Fruit fly (Drosophila melanogaster): ENCODE data around the gene mib1.

The mib1 gene

dm6 chr3L:16013198-16013982, 1.8 kb upstream of the mib1 start:
- TF ChIP-seq CG13204 (GFP tag; optimal IDR thresholded peaks at IDR 0.05): no peak
- TF ChIP-seq Snoo (tag; optimal IDR thresholded peaks at IDR 0.05): no peak
- TF ChIP-seq D1 (tag; optimal IDR thresholded peaks at IDR 0.05): no peak
- peak; percentile 34 for TF ChIP-seq CG9948 (tag; optimal IDR thresholded peaks at IDR 0.05)
- TF ChIP-seq Pif1A (GFP tag; optimal IDR thresholded peaks at IDR 0.05): no peak
- no peak for TF ChIP-seq EcR (GFP tag; optimal IDR thresholded peaks at IDR 0.05)
- TF ChIP-seq CG14655 (GFP tag; optimal IDR thresholded peaks at IDR 0.05): peak; percentile 13
- TF ChIP-seq CG32121 (GFP tag; IDR thresholded peaks at IDR 0.05): no peak
- TF ChIP-seq rn (GFP tag; IDR thresholded peaks at IDR 0.05): no peak
- TF ChIP-seq Pif1B (GFP tag; optimal IDR thresholded peaks at IDR 0.05): no peak
- TF ChIP-seq CG8159 (tag; optimal IDR thresholded peaks at IDR 0.05): peak; percentile 36
- no peak for TF ChIP-seq Ets98B (GFP tag; IDR thresholded peaks at IDR 0.05)

dm6 chr3L:16012315-16012950, 821 bp upstream of the mib1 start:
- TF ChIP-seq CG8159 (tag; optimal IDR thresholded peaks at IDR 0.05) (no peak), CG4496 (GFP tag; IDR thresholded peaks at IDR 0.05) (0 out of 3 replicates have a peak, but pooled peaks have one; percentile 23)

dm6 chr3L:16010176-16010575, 1.4 kb downstream of the mib1 start:
- TF ChIP-seq rn (GFP tag; IDR thresholded peaks at IDR 0.05): no peak
- no peak for TF ChIP-seq CG14655 (GFP tag; optimal IDR thresholded peaks at IDR 0.05)
- TF ChIP-seq Ets98B (GFP tag; IDR thresholded peaks at IDR 0.05): no peak
- no peak for TF ChIP-seq CG13204 (GFP tag; optimal IDR thresholded peaks at IDR 0.05)
- no peak for TF ChIP-seq CG12605 (GFP tag; IDR thresholded peaks at IDR 0.05)
- TF ChIP-seq CG15710 (tag; optimal IDR thresholded peaks at IDR 0.05): no peak
- TF ChIP-seq Pif1A (GFP tag; optimal IDR thresholded peaks at IDR 0.05): no peak
- no peak for TF ChIP-seq CG34367 (tag; optimal IDR thresholded peaks at IDR 0.05)
- no peak for TF ChIP-seq Pif1B (GFP tag; optimal IDR thresholded peaks at IDR 0.05)
- TF ChIP-seq gl (tag; optimal IDR thresholded peaks at IDR 0.05): no peak
- TF ChIP-seq CG8301 (tag; optimal IDR thresholded peaks at IDR 0.05): no peak
- TF ChIP-seq CG4496 (GFP tag; IDR thresholded peaks at IDR 0.05): no peak
- no peak for TF ChIP-seq CG10348 (GFP tag; IDR thresholded peaks at IDR 0.05)
- TF ChIP-seq CG17806 (tag; optimal IDR thresholded peaks at IDR 0.05): no peak
- TF ChIP-seq CG9948 (tag; optimal IDR thresholded peaks at IDR 0.05): no peak
- TF ChIP-seq D1 (tag; optimal IDR thresholded peaks at IDR 0.05): no peak
- TF ChIP-seq CG32121 (GFP tag; IDR thresholded peaks at IDR 0.05): no peak
- TF ChIP-seq EcR (GFP tag; optimal IDR thresholded peaks at IDR 0.05): no peak
- TF ChIP-seq fd96Ca (GFP tag; IDR thresholded peaks at IDR 0.05): no peak

- TF ChIP-seq CG8301 (tag; optimal IDR thresholded peaks at IDR 0.05): peak; percentile 34
- peak; percentile 84 for TF ChIP-seq CG13204 (GFP tag; optimal IDR thresholded peaks at IDR 0.05)
- TF ChIP-seq CG10348 (GFP tag; IDR thresholded peaks at IDR 0.05): no peak
- peak; percentile 57; the same call in 1 of the 3 replicates for TF ChIP-seq CG4496 (GFP tag; IDR thresholded peaks at IDR 0.05)
- peak; percentile 47 for TF ChIP-seq CG32121 (GFP tag; IDR thresholded peaks at IDR 0.05)
- peak; percentile 76 for TF ChIP-seq Ets98B (GFP tag; IDR thresholded peaks at IDR 0.05)
- peak; percentile 69 for TF ChIP-seq Pif1A (GFP tag; optimal IDR thresholded peaks at IDR 0.05)
- TF ChIP-seq D1 (tag; optimal IDR thresholded peaks at IDR 0.05): peak; percentile 11
- TF ChIP-seq CG17806 (tag; optimal IDR thresholded peaks at IDR 0.05): peak; percentile 42
- peak; percentile 72 for TF ChIP-seq CG14655 (GFP tag; optimal IDR thresholded peaks at IDR 0.05)
- peak; percentile 70 for TF ChIP-seq CG15710 (tag; optimal IDR thresholded peaks at IDR 0.05)
- TF ChIP-seq rn (GFP tag; IDR thresholded peaks at IDR 0.05): no peak
- peak; percentile 80; the same call in 2 of the 3 replicates for TF ChIP-seq fd96Ca (GFP tag; IDR thresholded peaks at IDR 0.05)
- peak; percentile 65 for TF ChIP-seq Pif1B (GFP tag; optimal IDR thresholded peaks at IDR 0.05)
- TF ChIP-seq Snoo (tag; optimal IDR thresholded peaks at IDR 0.05): peak; percentile 8
- TF ChIP-seq CG8159 (tag; optimal IDR thresholded peaks at IDR 0.05): peak; percentile 56
- peak; percentile 28 for TF ChIP-seq EcR (GFP tag; optimal IDR thresholded peaks at IDR 0.05)
- peak; percentile 91 for TF ChIP-seq CG12605 (GFP tag; IDR thresholded peaks at IDR 0.05)
- TF ChIP-seq CG9948 (tag; optimal IDR thresholded peaks at IDR 0.05): peak; percentile 44
- TF ChIP-seq CG34367 (tag; optimal IDR thresholded peaks at IDR 0.05): peak; percentile 75
- peak; percentile 87 for TF ChIP-seq gl (tag; optimal IDR thresholded peaks at IDR 0.05)
Observed at dm6 chr3L:16004401-16005237, 7.0 kb downstream of the mib1 start, which contains the start of the genes hzg and mRpS31. hzg (minus strand) TSS chr3L:16004736. mRpS31 (plus strand) TSS chr3L:16005193.

- no peak for TF ChIP-seq Snoo (tag; optimal IDR thresholded peaks at IDR 0.05)
- no peak for TF ChIP-seq rn (GFP tag; IDR thresholded peaks at IDR 0.05)
- TF ChIP-seq CG4496 (GFP tag; IDR thresholded peaks at IDR 0.05): no peak
- no peak for TF ChIP-seq D1 (tag; optimal IDR thresholded peaks at IDR 0.05)
- no peak for TF ChIP-seq CG10348 (GFP tag; IDR thresholded peaks at IDR 0.05)
- peak; percentile 60 for TF ChIP-seq Pif1A (GFP tag; optimal IDR thresholded peaks at IDR 0.05)
- no peak; the same call in 1 of the 3 replicates for TF ChIP-seq fd96Ca (GFP tag; IDR thresholded peaks at IDR 0.05)
- peak; percentile 48; the same call in 1 of the 2 replicates for TF ChIP-seq CG32121 (GFP tag; IDR thresholded peaks at IDR 0.05)
- peak; percentile 52 for TF ChIP-seq CG8301 (tag; optimal IDR thresholded peaks at IDR 0.05)
- TF ChIP-seq Ets98B (GFP tag; IDR thresholded peaks at IDR 0.05): peak; percentile 62
- peak; percentile 26 for TF ChIP-seq CG34367 (tag; optimal IDR thresholded peaks at IDR 0.05)
- TF ChIP-seq CG15710 (tag; optimal IDR thresholded peaks at IDR 0.05): peak; percentile 32
- peak; percentile 12 for TF ChIP-seq CG17806 (tag; optimal IDR thresholded peaks at IDR 0.05)
- TF ChIP-seq Pif1B (GFP tag; optimal IDR thresholded peaks at IDR 0.05): peak; percentile 37
- peak; percentile 41 for TF ChIP-seq CG13204 (GFP tag; optimal IDR thresholded peaks at IDR 0.05)
- peak; percentile 1 for TF ChIP-seq CG9948 (tag; optimal IDR thresholded peaks at IDR 0.05)
- peak; percentile 78 for TF ChIP-seq gl (tag; optimal IDR thresholded peaks at IDR 0.05)
- TF ChIP-seq EcR (GFP tag; optimal IDR thresholded peaks at IDR 0.05): no peak
- peak; percentile 62 for TF ChIP-seq CG14655 (GFP tag; optimal IDR thresholded peaks at IDR 0.05)
- peak; percentile 84 for TF ChIP-seq CG12605 (GFP tag; IDR thresholded peaks at IDR 0.05)
- no peak for TF ChIP-seq CG8159 (tag; optimal IDR thresholded peaks at IDR 0.05)
Observed at dm6 chr3L:16002116-16002716, 9.4 kb downstream of the mib1 start.

All from whole organism, pupa.